Fruit fly (Drosophila melanogaster) whole organism, embryonic: Measurements from ENCODE around the gene CG33288.
A peak's percentile ranks its signal among the peaks of the same experiment; 100 is the strongest.

Experiments used
- CG10209 ChIP-seq: fragments of 200-800 bp; sonication (Bioruptor generic); optimal IDR thresholded peaks from 3 replicates; lab custom pipeline; 2017; ENCODE audit warnings: missing biosample characterization, mild to moderate bottlenecking, missing genetic modification characterization, missing genetic modification reagents
- CG10462 ChIP-seq: fragments of 200-800 bp; sonication (Bioruptor generic); optimal IDR thresholded peaks from 2 replicates; lab custom pipeline; 2016; ENCODE audit warnings: missing biosample characterization, missing genetic modification characterization
- CG11560 ChIP-seq: fragments of 200-800 bp; sonication (Bioruptor generic); IDR thresholded peaks from 3 replicates; pipeline ENCODE4 v1.3.6; 2022; ENCODE audit warnings: missing biosample characterization, missing genetic modification characterization
- CG12104 ChIP-seq: fragments of 200-800 bp; sonication (Bioruptor generic); optimal IDR thresholded peaks from 3 replicates; lab custom pipeline; 2016; ENCODE audit warnings: missing biosample characterization, missing genetic modification characterization
- CG12155 ChIP-seq: fragments of 200-800 bp; sonication (Bioruptor generic); optimal IDR thresholded peaks from 3 replicates; lab custom pipeline; 2016; ENCODE audit warnings: missing biosample characterization, missing genetic modification characterization
- CG13296 ChIP-seq: fragments of 200-800 bp; sonication (Bioruptor generic); optimal IDR thresholded peaks from 3 replicates; lab custom pipeline; 2018; ENCODE audit warnings: missing biosample characterization, mild to moderate bottlenecking, missing genetic modification characterization
- CG15479 ChIP-seq: fragments of 200-800 bp; sonication (Bioruptor generic); optimal IDR thresholded peaks from 3 replicates; lab custom pipeline; 2019; ENCODE audit warnings: missing biosample characterization, mild to moderate bottlenecking, missing genetic modification characterization, moderate library complexity
- CG18476 ChIP-seq: fragments of 200-800 bp; sonication (Bioruptor generic); optimal IDR thresholded peaks from 2 replicates; lab custom pipeline; 2016; ENCODE audit warnings: missing biosample characterization, mild to moderate bottlenecking, missing genetic modification characterization
- CG18599 ChIP-seq: fragments of 200-800 bp; sonication (Bioruptor generic); optimal IDR thresholded peaks from 3 replicates; lab custom pipeline; 2017; ENCODE audit warnings: missing biosample characterization, missing genetic modification characterization, mild to moderate bottlenecking, moderate library complexity, missing genetic modification reagents
- CG2129 ChIP-seq: fragments of 200-800 bp; sonication (Bioruptor generic); IDR thresholded peaks from 2 replicates; pipeline ENCODE4 v1.3.6; 2022; ENCODE audit warnings: missing biosample characterization, missing genetic modification characterization; ENCODE audit not compliant: partially characterized antibody
- CG2202 ChIP-seq: fragments of 200-800 bp; sonication (Bioruptor generic); optimal IDR thresholded peaks from 2 replicates; lab custom pipeline; 2018; ENCODE audit warnings: missing biosample characterization, mild to moderate bottlenecking, missing genetic modification characterization
- CG31365 ChIP-seq: fragments of 200-800 bp; sonication (Bioruptor generic); optimal IDR thresholded peaks from 2 replicates; lab custom pipeline; 2018; ENCODE audit warnings: missing biosample characterization, mild to moderate bottlenecking, missing genetic modification characterization
- CG32772 ChIP-seq: fragments of 200-800 bp; sonication (Bioruptor generic); IDR thresholded peaks from 2 replicates; pipeline ENCODE4 v1.3.6; 2022; ENCODE audit warnings: missing biosample characterization, missing genetic modification characterization
- CG34422 ChIP-seq: fragments of 200-800 bp; sonication (Bioruptor generic); IDR thresholded peaks from 3 replicates; pipeline ENCODE4 v1.3.6; 2022; ENCODE audit warnings: missing biosample characterization, missing genetic modification characterization
- CG4820 ChIP-seq: fragments of 200-800 bp; sonication (Bioruptor generic); optimal IDR thresholded peaks from 3 replicates; lab custom pipeline; 2016; ENCODE audit warnings: missing biosample characterization, missing genetic modification characterization
- CG8944 ChIP-seq: fragments of 200-800 bp; sonication (Bioruptor generic); optimal IDR thresholded peaks from 3 replicates; lab custom pipeline; 2016; ENCODE audit warnings: missing biosample characterization, missing genetic modification characterization
- CHES-1-like ChIP-seq: fragments of 200-800 bp; sonication (Bioruptor generic); optimal IDR thresholded peaks from 2 replicates; lab custom pipeline; 2016; ENCODE audit warnings: missing biosample characterization, missing genetic modification characterization
- CTCF ChIP-seq: fragments of 200-800 bp; sonication (Bioruptor generic); optimal IDR thresholded peaks from 2 replicates; lab custom pipeline; 2017; ENCODE audit warnings: missing biosample characterization, mild to moderate bottlenecking, missing genetic modification characterization, moderate library complexity
- D ChIP-seq, 2 experiments: fragments of 200-800 bp in 1 of 2; fragments of >200 bp in 1 of 2; sonication (Bioruptor generic) in 1 of 2; optimal IDR thresholded peaks; 2 replicates in 1 of 2; 3 replicates in 1 of 2; lab custom pipeline; 2017; ENCODE audit warnings: mild to moderate bottlenecking in 1 of 2, missing biosample characterization in 1 of 2, missing genetic modification characterization in 1 of 2, missing genetic modification reagents in 1 of 2
- Deaf1 ChIP-seq: fragments of 200-800 bp; optimal IDR thresholded peaks from 3 replicates; lab custom pipeline; 2019; ENCODE audit warnings: missing biosample characterization, mild to moderate bottlenecking, missing genetic modification characterization, moderate library complexity
- Dll ChIP-seq: fragments of 200-800 bp; sonication (Bioruptor generic); IDR thresholded peaks from 4 replicates; pipeline ENCODE4 v1.3.6; 2022; ENCODE audit warnings: missing biosample characterization, missing genetic modification characterization; ENCODE audit not compliant: partially characterized antibody
- NK7.1 ChIP-seq: fragments of 200-800 bp; sonication (Bioruptor generic); optimal IDR thresholded peaks from 3 replicates; lab custom pipeline; 2016; ENCODE audit warnings: missing biosample characterization, missing genetic modification characterization
- Poxn ChIP-seq: fragments of 200-800 bp; sonication (Bioruptor generic); IDR thresholded peaks from 2 replicates; pipeline ENCODE4 v1.3.6; 2022; ENCODE audit warnings: missing biosample characterization, missing genetic modification characterization
- Trl ChIP-seq, 3 experiments: fragments of >200 bp in 2 of 3; fragments of 200-800 bp in 1 of 3; sonication (Bioruptor generic) in 1 of 3; optimal IDR thresholded peaks; 2 replicates in 1 of 3; 3 replicates in 2 of 3; lab custom pipeline; 2016 to 2017; ENCODE audit warnings: missing biosample characterization in 1 of 3, missing genetic modification characterization in 1 of 3
- amos ChIP-seq: fragments of 200-800 bp; sonication (Bioruptor generic); IDR thresholded peaks from 2 replicates; pipeline ENCODE4 v1.3.6; 2022; ENCODE audit warnings: missing biosample characterization, missing genetic modification characterization; ENCODE audit not compliant: partially characterized antibody
- btn ChIP-seq: fragments of 200-800 bp; sonication (Bioruptor generic); optimal IDR thresholded peaks from 2 replicates; lab custom pipeline; 2016; ENCODE audit warnings: missing biosample characterization, missing genetic modification characterization
- cad ChIP-seq: fragments of >200 bp; optimal IDR thresholded peaks from 2 replicates; lab custom pipeline; 2017; ENCODE audit warnings: missing biosample characterization, missing genetic modification characterization
- crp ChIP-seq, 2 experiments: fragments of 200-800 bp; sonication (Bioruptor generic); optimal IDR thresholded peaks; 2 replicates in 1 of 2; 3 replicates in 1 of 2; lab custom pipeline; 2017; ENCODE audit warnings: missing biosample characterization in 2 of 2, missing genetic modification characterization in 2 of 2, mild to moderate bottlenecking in 1 of 2, moderate library complexity in 1 of 2
- da ChIP-seq: fragments of 200-800 bp; sonication (Bioruptor generic); optimal IDR thresholded peaks from 2 replicates; lab custom pipeline; 2016; ENCODE audit warnings: missing biosample characterization, missing genetic modification characterization
- dmrt99B ChIP-seq: fragments of 200-800 bp; sonication (Bioruptor generic); optimal IDR thresholded peaks from 2 replicates; lab custom pipeline; 2018; ENCODE audit warnings: missing biosample characterization, mild to moderate bottlenecking, missing genetic modification characterization, moderate library complexity
- jing ChIP-seq: fragments of 200-800 bp; sonication (Bioruptor generic); optimal IDR thresholded peaks from 2 replicates; lab custom pipeline; 2018; ENCODE audit warnings: missing biosample characterization, mild to moderate bottlenecking, missing genetic modification characterization
- kah ChIP-seq: fragments of 200-800 bp; sonication (Bioruptor generic); optimal IDR thresholded peaks from 2 replicates; lab custom pipeline; 2018; ENCODE audit warnings: missing biosample characterization, mild to moderate bottlenecking, missing genetic modification characterization
- ken ChIP-seq: fragments of 200-800 bp; sonication (Bioruptor generic); IDR thresholded peaks from 3 replicates; pipeline ENCODE4 v1.3.6; 2022; ENCODE audit warnings: missing biosample characterization, missing genetic modification characterization
- lab ChIP-seq: fragments of 200-800 bp; sonication (Bioruptor generic); optimal IDR thresholded peaks from 3 replicates; lab custom pipeline; 2017; ENCODE audit warnings: missing biosample characterization, missing genetic modification characterization, mild to moderate bottlenecking, moderate library complexity, missing genetic modification reagents
- otp ChIP-seq: fragments of 200-800 bp; sonication (Bioruptor generic); IDR thresholded peaks from 3 replicates; pipeline ENCODE4, ENCODE4 v1.3.6; 2022; ENCODE audit warnings: missing biosample characterization, missing genetic modification characterization
- phol ChIP-seq: fragments of 200-800 bp; sonication (Bioruptor generic); optimal IDR thresholded peaks from 3 replicates; lab custom pipeline; 2018; ENCODE audit warnings: missing biosample characterization, mild to moderate bottlenecking, missing genetic modification characterization, moderate library complexity
- prd ChIP-seq, 3 experiments: fragments of >200 bp in 2 of 3; fragments of 200-800 bp in 1 of 3; sonication (Bioruptor generic) in 1 of 3; optimal IDR thresholded peaks in 2 of 3; IDR thresholded peaks in 1 of 3; 2 replicates in 2 of 3; 3 replicates in 1 of 3; pipeline versions ENCODE4 v1.3.6 to Lab custom; 2017 to 2022; ENCODE audit warnings: missing biosample characterization in 1 of 3, missing genetic modification characterization in 1 of 3
- sisA ChIP-seq: fragments of 200-800 bp; sonication (Bioruptor generic); IDR thresholded peaks from 2 replicates; pipeline ENCODE4 v1.3.6; 2022; ENCODE audit warnings: missing biosample characterization, missing genetic modification characterization
- slbo ChIP-seq: fragments of 200-800 bp; sonication (Bioruptor generic); IDR thresholded peaks from 2 replicates; pipeline ENCODE4 v1.3.6; 2022; ENCODE audit warnings: missing biosample characterization, missing genetic modification characterization
- slou ChIP-seq: fragments of 200-800 bp; sonication (Bioruptor generic); optimal IDR thresholded peaks from 3 replicates; lab custom pipeline; 2016; ENCODE audit warnings: missing biosample characterization, missing genetic modification characterization
- tap ChIP-seq: fragments of 200-800 bp; optimal IDR thresholded peaks from 3 replicates; lab custom pipeline; 2019; ENCODE audit warnings: missing biosample characterization, mild to moderate bottlenecking, missing genetic modification characterization, moderate library complexity
- tio ChIP-seq: fragments of 200-800 bp; sonication (Bioruptor generic); optimal IDR thresholded peaks from 2 replicates; lab custom pipeline; 2017; ENCODE audit warnings: missing biosample characterization, missing genetic modification characterization, inconsistent platforms
- wdn ChIP-seq: fragments of 200-800 bp; sonication (Bioruptor generic); IDR thresholded peaks from 2 replicates; pipeline ENCODE4 v1.3.6; 2022; ENCODE audit warnings: missing biosample characterization, missing genetic modification characterization
- z ChIP-seq: fragments of 200-800 bp; sonication (Bioruptor generic); IDR thresholded peaks from 3 replicates; pipeline ENCODE4 v1.3.6; 2022; ENCODE audit warnings: missing biosample characterization, missing genetic modification characterization
- zen2 ChIP-seq: fragments of 200-800 bp; sonication (Bioruptor generic); IDR thresholded peaks from 3 replicates; pipeline ENCODE4 v1.3.6; 2022; ENCODE audit warnings: missing biosample characterization, missing genetic modification characterization; ENCODE audit not compliant: partially characterized antibody

The CG33288 gene

dm6 chr3L:21464240-21464639, 36.6 kb downstream of the CG33288 start (continued):
- TF ChIP-seq CG11560 = no peak
- TF ChIP-seq CG2202 = peak; percentile 96
- TF ChIP-seq Poxn (GFP tag; lab: Robert Waterston, UW) = no peak
- no peak for TF ChIP-seq CG12155 (GFP tag; lab: Kevin White, UChicago)
- TF ChIP-seq cad (GFP tag; lab: Kevin White, UChicago) = no peak
- TF ChIP-seq CG32772 (GFP tag; lab: Robert Waterston, UW) = 0 out of 2 replicates have a peak, but pooled peaks have one; percentile 42
- no peak for TF ChIP-seq slou (GFP tag; lab: Kevin White, UChicago)
- TF ChIP-seq CG31365 (tag; lab: Kevin White, UChicago) = no peak
- peak; percentile 8 for TF ChIP-seq CG8944 (GFP tag; lab: Kevin White, UChicago)
- TF ChIP-seq amos (GFP tag; lab: Robert Waterston, UW) = no peak
- TF ChIP-seq phol (tag; lab: Kevin White, UChicago) = peak; percentile 66
- TF ChIP-seq CG13296 = no peak
- TF ChIP-seq kah (GFP tag; lab: Kevin White, UChicago) = peak; percentile 21
- TF ChIP-seq Dll (GFP tag; lab: Robert Waterston, UW) = no peak
- peak; percentile 85 for TF ChIP-seq CG10209 (GFP tag; lab: Kevin White, UChicago)
- peak; percentile 50 for TF ChIP-seq da (GFP tag; lab: Kevin White, UChicago)
- TF ChIP-seq dmrt99B (tag; lab: Kevin White, UChicago) = peak; percentile 56
- no peak for TF ChIP-seq tio (GFP tag; lab: Kevin White, UChicago)
- peak; percentile 59 for TF ChIP-seq CG18476 (GFP tag; lab: Kevin White, UChicago)
- no peak for TF ChIP-seq jing (GFP tag; lab: Kevin White, UChicago)
- TF ChIP-seq wdn = no peak
- 0 out of 3 replicates have a peak, but pooled peaks have one; percentile 35 for TF ChIP-seq z (GFP tag; lab: Robert Waterston, UW)
- TF ChIP-seq Deaf1 (tag; lab: Kevin White, UChicago) = no peak
- peak; percentile 64 for TF ChIP-seq NK7.1 (GFP tag; lab: Kevin White, UChicago)
- peak; percentile 68 for TF ChIP-seq tap (tag; lab: Kevin White, UChicago)
- TF ChIP-seq crp (GFP tag; optimal IDR thresholded peaks at IDR 0.05; lab: Kevin White, UChicago) = peak in 1 of 2 experiments; percentile 27
- TF ChIP-seq sisA = no peak
- TF ChIP-seq CG15479 (GFP tag; lab: Kevin White, UChicago) = peak; percentile 91
- TF ChIP-seq CG4820 (GFP tag; lab: Kevin White, UChicago) = peak; percentile 59
- no peak for TF ChIP-seq D (optimal IDR thresholded peaks at IDR 0.05; lab: Kevin White, UChicago)
- TF ChIP-seq D (GFP tag; optimal IDR thresholded peaks at IDR 0.05; lab: Kevin White, UChicago) = peak; percentile 84
- peak; percentile 42 for TF ChIP-seq CHES-1-like (GFP tag; lab: Kevin White, UChicago)
- peak; percentile 55 for TF ChIP-seq CG18599 (GFP tag; lab: Kevin White, UChicago)
- TF ChIP-seq lab (GFP tag; lab: Kevin White, UChicago) = peak; percentile 55
- TF ChIP-seq CG10462 (GFP tag; lab: Kevin White, UChicago) = peak; percentile 30
- no peak for TF ChIP-seq prd (optimal IDR thresholded peaks at IDR 0.05; lab: Kevin White, UChicago)
- TF ChIP-seq prd (GFP tag; IDR thresholded peaks at IDR 0.05; lab: Robert Waterston, UW) = peak; percentile 70
- TF ChIP-seq CG12104 (GFP tag; lab: Kevin White, UChicago) = peak; percentile 68
- TF ChIP-seq CTCF (GFP tag; lab: Kevin White, UChicago) = peak; percentile 38
- no peak for TF ChIP-seq zen2 (GFP tag; lab: Robert Waterston, UW)
- no peak for TF ChIP-seq CG34422
- no peak for TF ChIP-seq slbo
- TF ChIP-seq otp (GFP tag; lab: Robert Waterston, UW) = peak; percentile 69; the same call in 2 of the 3 replicates
- TF ChIP-seq CG2129 (GFP tag; lab: Robert Waterston, UW) = no peak
- TF ChIP-seq ken (GFP tag; lab: Robert Waterston, UW) = peak; percentile 36; the same call in 1 of the 3 replicates
- TF ChIP-seq Trl (optimal IDR thresholded peaks at IDR 0.05; lab: Kevin White, UChicago) = no peak
- TF ChIP-seq Trl (GFP tag; optimal IDR thresholded peaks at IDR 0.05; lab: Kevin White, UChicago) = peak; percentile 63
- TF ChIP-seq btn (GFP tag; lab: Kevin White, UChicago) = peak; percentile 53
